Fruit fly (Drosophila melanogaster) whole organism, embryonic: Measurements from ENCODE around the gene Gr97a.
A peak's percentile ranks its signal among the peaks of the same experiment; 100 is the strongest.

Experiments used
- Atf6 ChIP-seq: fragments of 200-800 bp; sonication (Bioruptor generic); IDR thresholded peaks from 2 replicates; pipeline ENCODE4 v1.3.6; 2022; ENCODE audit warnings: missing biosample characterization, missing genetic modification characterization
- B-H2 ChIP-seq: fragments of 200-800 bp; sonication (Bioruptor generic); optimal IDR thresholded peaks from 2 replicates; lab custom pipeline; 2018; ENCODE audit warnings: missing biosample characterization, mild to moderate bottlenecking, missing genetic modification characterization
- CG10209 ChIP-seq: fragments of 200-800 bp; sonication (Bioruptor generic); optimal IDR thresholded peaks from 3 replicates; lab custom pipeline; 2017; ENCODE audit warnings: missing biosample characterization, mild to moderate bottlenecking, missing genetic modification characterization, missing genetic modification reagents
- CG12659 ChIP-seq: fragments of 200-800 bp; sonication (Bioruptor generic); optimal IDR thresholded peaks from 3 replicates; lab custom pipeline; 2017; ENCODE audit warnings: mild to moderate bottlenecking, missing biosample characterization, missing genetic modification reagents, missing genetic modification characterization
- CG13296 ChIP-seq: fragments of 200-800 bp; sonication (Bioruptor generic); optimal IDR thresholded peaks from 3 replicates; lab custom pipeline; 2018; ENCODE audit warnings: missing biosample characterization, mild to moderate bottlenecking, missing genetic modification characterization
- CG15011 ChIP-seq: fragments of 200-800 bp; sonication (Bioruptor generic); optimal IDR thresholded peaks from 3 replicates; lab custom pipeline; 2018; ENCODE audit warnings: missing biosample characterization, mild to moderate bottlenecking, missing genetic modification characterization
- CG2116 ChIP-seq: fragments of 200-800 bp; sonication (Bioruptor generic); optimal IDR thresholded peaks from 3 replicates; lab custom pipeline; 2018; ENCODE audit warnings: missing biosample characterization, mild to moderate bottlenecking, missing genetic modification characterization
- CG2678 ChIP-seq: fragments of 200-800 bp; sonication (Bioruptor generic); optimal IDR thresholded peaks from 3 replicates; lab custom pipeline; 2019; ENCODE audit warnings: missing biosample characterization, mild to moderate bottlenecking, missing genetic modification characterization, moderate library complexity
- CG3065 ChIP-seq: fragments of 200-800 bp; sonication (Bioruptor generic); optimal IDR thresholded peaks from 2 replicates; lab custom pipeline; 2016; ENCODE audit warnings: missing biosample characterization, missing genetic modification characterization
- CG34376 ChIP-seq: fragments of 200-800 bp; sonication (Bioruptor generic); optimal IDR thresholded peaks from 2 replicates; lab custom pipeline; 2018; ENCODE audit warnings: missing biosample characterization, mild to moderate bottlenecking, missing genetic modification characterization
- Dfd ChIP-seq, 2 experiments: fragments of >200 bp; optimal IDR thresholded peaks; 2 replicates each; lab custom pipeline; 2017; ENCODE audit warnings: missing biosample characterization in 2 of 2, missing genetic modification characterization in 2 of 2
- Dip3 ChIP-seq: fragments of 200-800 bp; sonication (Bioruptor generic); optimal IDR thresholded peaks from 3 replicates; lab custom pipeline; 2016; ENCODE audit warnings: missing biosample characterization, missing genetic modification characterization
- Eip74EF ChIP-seq, 2 experiments: fragments of 200-800 bp in 1 of 2; fragments of >200 bp in 1 of 2; sonication (Bioruptor generic) in 1 of 2; optimal IDR thresholded peaks; 2 replicates each; lab custom pipeline; 2017 to 2019; ENCODE audit warnings: missing biosample characterization in 2 of 2, missing genetic modification characterization in 2 of 2, mild to moderate bottlenecking in 1 of 2, moderate library complexity in 1 of 2
- Ets65A ChIP-seq: fragments of 200-800 bp; sonication (Bioruptor generic); peaks from one replicate; lab custom pipeline; 2016; ENCODE audit warnings: missing biosample characterization, missing genetic modification characterization
- H2.0 ChIP-seq: fragments of 200-800 bp; sonication (Bioruptor generic); IDR thresholded peaks from 2 replicates; pipeline ENCODE4 v1.3.6; 2022; ENCODE audit warnings: missing biosample characterization, missing genetic modification characterization
- HHEX ChIP-seq: fragments of 200-800 bp; sonication (Bioruptor generic); optimal IDR thresholded peaks from 3 replicates; lab custom pipeline; 2017; ENCODE audit warnings: missing biosample characterization, mild to moderate bottlenecking, missing genetic modification characterization, missing genetic modification reagents
- Hand ChIP-seq: fragments of 200-800 bp; sonication (Bioruptor generic); optimal IDR thresholded peaks from 2 replicates; lab custom pipeline; 2017; ENCODE audit warnings: mild to moderate bottlenecking, missing biosample characterization, missing genetic modification reagents, missing genetic modification characterization
- HmgZ ChIP-seq: fragments of 200-800 bp; sonication (Bioruptor generic); optimal IDR thresholded peaks from 2 replicates; lab custom pipeline; 2018; ENCODE audit warnings: missing biosample characterization, mild to moderate bottlenecking, missing genetic modification characterization
- Hmr ChIP-seq: fragments of 200-800 bp; sonication (Bioruptor generic); optimal IDR thresholded peaks from 3 replicates; lab custom pipeline; 2017; ENCODE audit warnings: mild to moderate bottlenecking, missing biosample characterization, missing genetic modification reagents, missing genetic modification characterization
- Med ChIP-seq: fragments of 200-800 bp; sonication (Bioruptor generic); peaks from one replicate; lab custom pipeline; 2016; ENCODE audit warnings: missing biosample characterization, missing genetic modification characterization, mild to moderate bottlenecking, inconsistent platforms, moderate library complexity
- NK7.1 ChIP-seq: fragments of 200-800 bp; sonication (Bioruptor generic); optimal IDR thresholded peaks from 3 replicates; lab custom pipeline; 2016; ENCODE audit warnings: missing biosample characterization, missing genetic modification characterization
- Nf-YB ChIP-seq: fragments of 200-800 bp; sonication (Bioruptor generic); optimal IDR thresholded peaks from 3 replicates; lab custom pipeline; 2019; ENCODE audit warnings: missing biosample characterization, mild to moderate bottlenecking, missing genetic modification characterization, moderate library complexity
- NfI ChIP-seq: fragments of 200-800 bp; sonication (Bioruptor generic); optimal IDR thresholded peaks from 3 replicates; lab custom pipeline; 2018; ENCODE audit warnings: missing biosample characterization, mild to moderate bottlenecking, missing genetic modification characterization, moderate library complexity
- PHDP ChIP-seq: fragments of 200-800 bp; sonication (Bioruptor generic); optimal IDR thresholded peaks from 3 replicates; lab custom pipeline; 2018; ENCODE audit warnings: missing biosample characterization, mild to moderate bottlenecking, missing genetic modification characterization, moderate library complexity
- Spps ChIP-seq: fragments of 200-800 bp; sonication (Bioruptor generic); optimal IDR thresholded peaks from 2 replicates; lab custom pipeline; 2018; ENCODE audit warnings: missing biosample characterization, mild to moderate bottlenecking, missing genetic modification characterization
- TFAM ChIP-seq: fragments of 200-800 bp; sonication (Bioruptor generic); optimal IDR thresholded peaks from 2 replicates; lab custom pipeline; 2017; ENCODE audit warnings: missing biosample characterization, missing genetic modification characterization, inconsistent platforms
- ab ChIP-seq: fragments of 200-800 bp; sonication (Bioruptor generic); optimal IDR thresholded peaks from 2 replicates; lab custom pipeline; 2016; ENCODE audit warnings: missing biosample characterization, missing genetic modification characterization
- ap ChIP-seq: fragments of 200-800 bp; sonication (Bioruptor generic); IDR thresholded peaks from 2 replicates; pipeline ENCODE4 v1.3.6; 2022; ENCODE audit warnings: missing biosample characterization, missing genetic modification characterization
- ara ChIP-seq: fragments of 200-800 bp; sonication (Bioruptor generic); IDR thresholded peaks from 2 replicates; pipeline ENCODE4 v1.3.6; 2022; ENCODE audit warnings: missing biosample characterization, missing genetic modification characterization
- bowl ChIP-seq: fragments of 200-800 bp; sonication (Bioruptor generic); IDR thresholded peaks from 2 replicates; pipeline ENCODE4 v1.3.6; 2022; ENCODE audit warnings: missing biosample characterization, missing genetic modification characterization
- caup ChIP-seq: fragments of 200-800 bp; sonication (Bioruptor generic); optimal IDR thresholded peaks from 3 replicates; lab custom pipeline; 2017; ENCODE audit warnings: missing biosample characterization, mild to moderate bottlenecking, missing genetic modification characterization, moderate library complexity; ENCODE audit not compliant: severe bottlenecking
- chinmo ChIP-seq: fragments of 200-800 bp; sonication (Bioruptor generic); IDR thresholded peaks from 4 replicates; pipeline ENCODE4 v1.3.6; 2022; ENCODE audit warnings: missing biosample characterization, missing genetic modification characterization; ENCODE audit not compliant: partially characterized antibody
- crp ChIP-seq, 2 experiments: fragments of 200-800 bp; sonication (Bioruptor generic); optimal IDR thresholded peaks; 2 replicates in 1 of 2; 3 replicates in 1 of 2; lab custom pipeline; 2017; ENCODE audit warnings: missing biosample characterization in 2 of 2, missing genetic modification characterization in 2 of 2, mild to moderate bottlenecking in 1 of 2, moderate library complexity in 1 of 2
- exex ChIP-seq: fragments of 200-800 bp; sonication (Bioruptor generic); optimal IDR thresholded peaks from 4 replicates; lab custom pipeline; 2018; ENCODE audit warnings: missing biosample characterization, mild to moderate bottlenecking, missing genetic modification characterization, moderate library complexity
- gem ChIP-seq: fragments of 200-800 bp; sonication (Bioruptor generic); optimal IDR thresholded peaks from 2 replicates; lab custom pipeline; 2019; ENCODE audit warnings: missing biosample characterization, mild to moderate bottlenecking, missing genetic modification characterization, moderate library complexity
- grn ChIP-seq: fragments of 200-800 bp; sonication (Bioruptor generic); optimal IDR thresholded peaks from 3 replicates; lab custom pipeline; 2017; ENCODE audit warnings: missing biosample characterization, missing genetic modification characterization
- gro ChIP-seq: fragments of 200-800 bp; sonication (Bioruptor generic); optimal IDR thresholded peaks from 2 replicates; lab custom pipeline; 2016; ENCODE audit warnings: missing biosample characterization, missing genetic modification characterization
- hb ChIP-seq: fragments of 200-800 bp; sonication (Bioruptor generic); IDR thresholded peaks from 3 replicates; pipeline ENCODE4 v1.3.6; 2022; ENCODE audit warnings: missing biosample characterization, missing genetic modification characterization; ENCODE audit not compliant: partially characterized antibody
- oc ChIP-seq: fragments of 200-800 bp; sonication (Bioruptor generic); optimal IDR thresholded peaks from 2 replicates; lab custom pipeline; 2018; ENCODE audit warnings: missing biosample characterization, mild to moderate bottlenecking, missing genetic modification characterization, moderate library complexity
- pb ChIP-seq: fragments of 200-800 bp; sonication (Bioruptor generic); optimal IDR thresholded peaks from 3 replicates; lab custom pipeline; 2016; ENCODE audit warnings: missing biosample characterization, missing genetic modification characterization
- repo ChIP-seq: fragments of 200-800 bp; sonication (Bioruptor generic); optimal IDR thresholded peaks from 2 replicates; lab custom pipeline; 2016; ENCODE audit warnings: missing biosample characterization, missing genetic modification characterization
- sd ChIP-seq: fragments of 200-800 bp; sonication (Bioruptor generic); optimal IDR thresholded peaks from 3 replicates; lab custom pipeline; 2018; ENCODE audit warnings: missing biosample characterization, mild to moderate bottlenecking, missing genetic modification characterization, moderate library complexity
- tap ChIP-seq: fragments of 200-800 bp; optimal IDR thresholded peaks from 3 replicates; lab custom pipeline; 2019; ENCODE audit warnings: missing biosample characterization, mild to moderate bottlenecking, missing genetic modification characterization, moderate library complexity
- zfh2 ChIP-seq: fragments of 200-800 bp; sonication (Bioruptor generic); optimal IDR thresholded peaks from 2 replicates; lab custom pipeline; 2016; ENCODE audit warnings: missing biosample characterization, missing genetic modification characterization

The Gr97a gene

dm6 chr3R:26987455-26987854, 21.2 kb upstream of the Gr97a start (continued):
- TF ChIP-seq B-H2 (GFP tag; lab: Kevin White, UChicago), result peak; percentile 3
- peak; percentile 13 for TF ChIP-seq grn
- TF ChIP-seq gem (tag; lab: Kevin White, UChicago), result peak; percentile 1
- no peak for TF ChIP-seq Spps (tag; lab: Kevin White, UChicago)
- TF ChIP-seq CG13296 (GFP tag; lab: Kevin White, UChicago), result peak; percentile 50
- TF ChIP-seq exex (tag; lab: Kevin White, UChicago), result peak; percentile 88
- peak; percentile 3 for TF ChIP-seq Ets65A (GFP tag; lab: Kevin White, UChicago)
- TF ChIP-seq Hmr (GFP tag; lab: Kevin White, UChicago), result peak; percentile 4
- TF ChIP-seq zfh2, result no peak

dm6 chr3R:26984437-26984836, 18.2 kb upstream of the Gr97a start:
- TF ChIP-seq HmgZ (tag; lab: Kevin White, UChicago), result no peak
- no peak for TF ChIP-seq crp (GFP tag; optimal IDR thresholded peaks at IDR 0.05; lab: Kevin White, UChicago)
- TF ChIP-seq gem (tag; lab: Kevin White, UChicago), result no peak
- no peak for TF ChIP-seq bowl (GFP tag; lab: Robert Waterston, UW)
- no peak for TF ChIP-seq Dip3 (GFP tag; lab: Kevin White, UChicago)
- TF ChIP-seq caup (GFP tag; lab: Kevin White, UChicago), result no peak
- TF ChIP-seq exex (tag; lab: Kevin White, UChicago), result peak; percentile 77
- TF ChIP-seq Nf-YB (GFP tag; lab: Kevin White, UChicago), result no peak
- TF ChIP-seq repo, result no peak
- no peak for TF ChIP-seq ap (GFP tag; lab: Robert Waterston, UW)
- TF ChIP-seq pb (GFP tag; lab: Kevin White, UChicago), result no peak
- TF ChIP-seq grn, result peak; percentile 52

- TF ChIP-seq tap, result no peak
- no peak for TF ChIP-seq NK7.1 (GFP tag; lab: Kevin White, UChicago)
- TF ChIP-seq HHEX, result no peak
- TF ChIP-seq CG15011 (GFP tag; lab: Kevin White, UChicago), result no peak
- TF ChIP-seq Atf6, result peak; percentile 18; the same call in 1 of the 2 replicates
- TF ChIP-seq TFAM (GFP tag; lab: Kevin White, UChicago), result no peak
- TF ChIP-seq CG3065 (GFP tag; lab: Kevin White, UChicago), result no peak
- TF ChIP-seq sd (tag; lab: Kevin White, UChicago), result peak; percentile 23
- peak; percentile 52 for TF ChIP-seq Med (GFP tag; lab: Kevin White, UChicago)
- TF ChIP-seq ab, result no peak
- no peak for TF ChIP-seq oc (tag; lab: Kevin White, UChicago)
- no peak for TF ChIP-seq ara (GFP tag; lab: Robert Waterston, UW)
- peak in 1 of 2 experiments; percentile 13 for TF ChIP-seq Eip74EF (GFP tag; optimal IDR thresholded peaks at IDR 0.05; lab: Kevin White, UChicago)
- TF ChIP-seq CG2678 (tag; lab: Kevin White, UChicago), result peak; percentile 17
- no peak for TF ChIP-seq CG12659
- TF ChIP-seq NfI, result no peak
- peak; percentile 62 for TF ChIP-seq gro (GFP tag; lab: Kevin White, UChicago)
- no peak for TF ChIP-seq hb (GFP tag; lab: Robert Waterston, UW)
- no peak for TF ChIP-seq PHDP (tag; lab: Kevin White, UChicago)
- TF ChIP-seq CG10209, result no peak
- no peak for TF ChIP-seq H2.0 (GFP tag; lab: Robert Waterston, UW)
- no peak for TF ChIP-seq Dfd (GFP tag; optimal IDR thresholded peaks at IDR 0.05; lab: Kevin White, UChicago)
- TF ChIP-seq Hand (GFP tag; lab: Kevin White, UChicago), result no peak
- TF ChIP-seq chinmo (GFP tag; lab: Robert Waterston, UW), result 0 out of 4 replicates have a peak, but pooled peaks have one; percentile 50
- no peak for TF ChIP-seq CG2116 (GFP tag; lab: Kevin White, UChicago)
- TF ChIP-seq CG34376 (GFP tag; lab: Kevin White, UChicago), result no peak
- no peak for TF ChIP-seq Ets65A (GFP tag; lab: Kevin White, UChicago)
Observed at dm6 chr3R:26982106-26982505, 15.8 kb upstream of the Gr97a start.
